Worm (Caenorhabditis elegans) whole organism, L2 larva: ENCODE measurements around the gene msd-2.

ENCODE experiments used
- C34F6.9 ChIP-seq: fragments of 150-350 bp; optimal IDR thresholded peaks from 2 replicates; lab custom pipeline; 2014; ENCODE audit warnings: missing biosample characterization, missing genetic modification characterization
- F13H6.1 ChIP-seq: sonication (generic microtip); optimal IDR thresholded peaks from 2 replicates; lab custom pipeline; 2016; ENCODE audit warnings: missing genetic modification characterization, missing compliant biosample characterization
- Y55F3AM.14 ChIP-seq: fragments of 200-800 bp; sonication (Bioruptor generic); optimal IDR thresholded peaks from 2 replicates; lab custom pipeline; 2018; ENCODE audit warnings: mild to moderate bottlenecking, missing genetic modification characterization, missing compliant biosample characterization
- ZK546.5 ChIP-seq: sonication (generic microtip); optimal IDR thresholded peaks from 2 replicates; lab custom pipeline; 2017; ENCODE audit warnings: missing biosample characterization, missing genetic modification characterization
- alr-1 ChIP-seq: fragments of 150-350 bp; optimal IDR thresholded peaks from 2 replicates; lab custom pipeline; 2014; ENCODE audit warnings: missing biosample characterization, missing genetic modification characterization
- aly-2 ChIP-seq: fragments of 150-350 bp; optimal IDR thresholded peaks from 2 replicates; lab custom pipeline; 2014; ENCODE audit warnings: missing biosample characterization, missing genetic modification characterization
- blmp-1 ChIP-seq: sonication (generic microtip); optimal IDR thresholded peaks from 2 replicates; lab custom pipeline; 2017; ENCODE audit warnings: missing genetic modification characterization, mild to moderate bottlenecking, missing compliant biosample characterization, antibody characterized with exemption, moderate library complexity; ENCODE audit not compliant: insufficient read depth
- ceh-82 ChIP-seq: fragments of 150-350 bp; optimal IDR thresholded peaks from 2 replicates; lab custom pipeline; 2014; ENCODE audit warnings: missing biosample characterization, missing genetic modification characterization
- crh-2 ChIP-seq: sonication (generic microtip); optimal IDR thresholded peaks from 2 replicates; lab custom pipeline; 2017; ENCODE audit warnings: missing biosample characterization, missing genetic modification characterization
- elt-1 ChIP-seq: fragments of 150-350 bp; optimal IDR thresholded peaks from 2 replicates; lab custom pipeline; 2014; ENCODE audit warnings: missing biosample characterization, missing genetic modification characterization
- elt-3 ChIP-seq: sonication (generic microtip); optimal IDR thresholded peaks from 2 replicates; lab custom pipeline; 2017; ENCODE audit warnings: missing biosample characterization, missing genetic modification characterization
- fos-1 ChIP-seq: fragments of 150-350 bp; optimal IDR thresholded peaks from 2 replicates; lab custom pipeline; 2014; ENCODE audit warnings: missing biosample characterization, missing genetic modification characterization
- lin-13 ChIP-seq: fragments of 150-350 bp; optimal IDR thresholded peaks from 2 replicates; lab custom pipeline; 2014; ENCODE audit warnings: missing biosample characterization, missing genetic modification reagents, missing genetic modification characterization
- lsy-2 ChIP-seq, 2 experiments: fragments of 150-350 bp in 1 of 2; sonication (generic microtip) in 1 of 2; optimal IDR thresholded peaks; 2 replicates each; lab custom pipeline; 2014 to 2017; ENCODE audit warnings: missing biosample characterization in 2 of 2, missing genetic modification characterization in 2 of 2
- mbf-1 ChIP-seq: sonication (generic microtip); optimal IDR thresholded peaks from 2 replicates; lab custom pipeline; 2017; ENCODE audit warnings: missing biosample characterization, missing genetic modification characterization
- mdl-1 ChIP-seq, 2 experiments: fragments of 150-350 bp in 1 of 2; sonication (generic microtip) in 1 of 2; optimal IDR thresholded peaks; 2 replicates each; lab custom pipeline; 2017; ENCODE audit warnings: missing biosample characterization in 2 of 2, missing genetic modification characterization in 2 of 2
- nhr-10 ChIP-seq: sonication (generic microtip); optimal IDR thresholded peaks from 2 replicates; lab custom pipeline; 2017; ENCODE audit warnings: missing biosample characterization, missing genetic modification characterization
- nhr-11 ChIP-seq: fragments of 150-350 bp; optimal IDR thresholded peaks from 2 replicates; lab custom pipeline; 2014; ENCODE audit warnings: missing biosample characterization, missing genetic modification characterization
- nhr-129 ChIP-seq: fragments of 150-350 bp; optimal IDR thresholded peaks from 2 replicates; lab custom pipeline; 2014; ENCODE audit warnings: missing biosample characterization, missing genetic modification characterization
- nhr-21 ChIP-seq: fragments of 150-350 bp; optimal IDR thresholded peaks from 2 replicates; lab custom pipeline; 2014; ENCODE audit warnings: missing biosample characterization, missing genetic modification characterization
- nhr-23 ChIP-seq: fragments of 150-350 bp; optimal IDR thresholded peaks from 2 replicates; lab custom pipeline; 2014; ENCODE audit warnings: missing biosample characterization, missing genetic modification reagents, missing genetic modification characterization
- nhr-25 ChIP-seq: fragments of 150-350 bp; sonication (generic microtip); optimal IDR thresholded peaks from 3 replicates; lab custom pipeline; 2014; ENCODE audit warnings: missing biosample characterization, missing genetic modification characterization
- nhr-6 ChIP-seq: fragments of 150-350 bp; optimal IDR thresholded peaks from 2 replicates; lab custom pipeline; 2014; ENCODE audit warnings: missing biosample characterization, missing genetic modification characterization
- nhr-77 ChIP-seq: fragments of 150-350 bp; optimal IDR thresholded peaks from 2 replicates; lab custom pipeline; 2014; ENCODE audit warnings: missing biosample characterization, missing genetic modification characterization
- peb-1 ChIP-seq: fragments of 150-350 bp; optimal IDR thresholded peaks from 2 replicates; lab custom pipeline; 2014; ENCODE audit warnings: missing biosample characterization, missing genetic modification characterization
- skn-1 ChIP-seq: sonication (generic microtip); optimal IDR thresholded peaks from 2 replicates; lab custom pipeline; 2017; ENCODE audit warnings: missing biosample characterization, missing genetic modification characterization
- sma-3 ChIP-seq: sonication (generic microtip); optimal IDR thresholded peaks from 2 replicates; lab custom pipeline; 2016; ENCODE audit warnings: missing genetic modification reagents, missing genetic modification characterization, missing compliant biosample characterization
- sma-9 ChIP-seq, 2 experiments: fragments of 150-350 bp in 1 of 2; sonication (generic microtip) in 1 of 2; optimal IDR thresholded peaks; 2 replicates each; lab custom pipeline; 2014 to 2016; ENCODE audit warnings: missing genetic modification characterization in 2 of 2, mild to moderate bottlenecking in 1 of 2, missing biosample characterization in 1 of 2, missing compliant biosample characterization in 1 of 2, missing genetic modification reagents in 1 of 2, moderate library complexity in 1 of 2
- snpc-4 ChIP-seq: fragments of 150-350 bp; optimal IDR thresholded peaks from 2 replicates; lab custom pipeline; 2014; ENCODE audit warnings: missing biosample characterization, missing genetic modification characterization
- unc-39 ChIP-seq: fragments of 150-350 bp; optimal IDR thresholded peaks from 2 replicates; lab custom pipeline; 2014; ENCODE audit warnings: missing biosample characterization, missing genetic modification characterization
- unc-55 ChIP-seq: fragments of 150-350 bp; sonication (generic microtip); optimal IDR thresholded peaks from 3 replicates; lab custom pipeline; 2014; ENCODE audit warnings: missing biosample characterization, missing genetic modification reagents, missing genetic modification characterization
- zag-1 ChIP-seq: fragments of 150-350 bp; optimal IDR thresholded peaks from 2 replicates; lab custom pipeline; 2014; ENCODE audit warnings: missing biosample characterization, missing genetic modification characterization
- ztf-1 ChIP-seq: fragments of 200-800 bp; sonication (Bioruptor generic); conservative IDR thresholded peaks from 2 replicates; pipeline ENCODE4 v1.3.6; 2022; ENCODE audit warnings: missing genetic modification characterization, missing compliant biosample characterization
- ztf-11 ChIP-seq: sonication (generic microtip); optimal IDR thresholded peaks from 2 replicates; lab custom pipeline; 2017; ENCODE audit warnings: missing biosample characterization, missing genetic modification characterization
- ztf-4 ChIP-seq: fragments of 150-350 bp; optimal IDR thresholded peaks from 2 replicates; lab custom pipeline; 2014; ENCODE audit warnings: missing biosample characterization, missing genetic modification characterization

The msd-2 gene

ce11 chrIV:10007758-10008157 is 21.1 kb upstream of the msd-2 start:
- TF ChIP-seq nhr-23 (tag; lab: Kevin White, UChicago) (no peak), C34F6.9 (tag; lab: Kevin White, UChicago) (peak; percentile 8), blmp-1 (peak; percentile 93), nhr-129 (tag; lab: Kevin White, UChicago) (peak; percentile 11), ztf-1 (no peak), crh-2 (tag; lab: Kevin White, UChicago) (peak; percentile 60), nhr-21 (peak; percentile 64), F13H6.1 (tag; lab: Kevin White, UChicago) (peak; percentile 43), elt-1 (no peak), mdl-1 (tag; optimal IDR thresholded peaks at IDR 0.05; lab: Kevin White, UChicago) (peak in 1 of 2 experiments; percentile 19), lin-13 (no peak), ztf-11 (tag; lab: Kevin White, UChicago) (no peak), fos-1 (peak; percentile 46), sma-3 (GFP tag; lab: Kevin White, UChicago) (peak; percentile 37), lsy-2 (tag; optimal IDR thresholded peaks at IDR 0.05; lab: Kevin White, UChicago) (peak in 1 of 2 experiments; percentile 9), unc-39 (tag; lab: Kevin White, UChicago) (no peak), nhr-25 (tag; lab: Kevin White, UChicago) (peak; percentile 60)

ce11 chrIV:10009536-10009935 is 19.3 kb upstream of the msd-2 start, which contains the start of gene magu-4:
magu-4 (plus strand) TSS chrIV:10009753.
- TF ChIP-seq zag-1 (tag; lab: Kevin White, UChicago) (no peak), nhr-21 (no peak), aly-2 (tag; lab: Kevin White, UChicago) (no peak), crh-2 (tag; lab: Kevin White, UChicago) (no peak), skn-1 (tag; lab: Kevin White, UChicago) (no peak), nhr-25 (tag; lab: Kevin White, UChicago) (peak; percentile 17)

ce11 chrIV:10016977-10017376 is 11.9 kb upstream of the msd-2 start, which contains the start of gene ent-7:
ent-7 (plus strand) TSS chrIV:10017277.
- TF ChIP-seq nhr-21 (no peak), nhr-23 (tag; lab: Kevin White, UChicago) (no peak), blmp-1 (no peak), sma-9 (GFP tag; optimal IDR thresholded peaks at IDR 0.05; lab: Kevin White, UChicago) (no peak), sma-9 (tag; optimal IDR thresholded peaks at IDR 0.05; lab: Kevin White, UChicago) (no peak), ztf-1 (no peak), nhr-25 (tag; lab: Kevin White, UChicago) (no peak), ZK546.5 (tag; lab: Kevin White, UChicago) (no peak), nhr-10 (tag; lab: Kevin White, UChicago) (no peak), ceh-82 (tag; lab: Kevin White, UChicago) (no peak), elt-3 (tag; lab: Kevin White, UChicago) (no peak), snpc-4 (tag; lab: Kevin White, UChicago) (no peak)

DNA sequence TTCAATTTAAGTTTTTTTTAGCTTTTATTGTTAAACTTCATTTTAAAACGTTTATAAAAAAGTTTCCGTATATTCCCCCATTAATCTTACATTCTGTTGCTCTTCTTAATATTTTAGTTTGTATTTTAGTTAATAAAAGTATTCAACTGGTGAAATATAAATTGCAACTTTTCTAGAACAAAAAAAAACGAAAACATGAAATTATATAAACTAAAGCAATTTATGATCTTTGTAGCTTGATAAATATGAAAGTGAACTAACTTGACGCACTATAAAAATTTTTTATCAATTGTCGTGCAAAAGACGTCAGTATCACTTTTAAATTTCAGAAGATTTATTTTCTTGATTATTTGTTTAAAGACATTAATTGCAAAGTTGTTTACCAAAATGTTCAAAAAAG is 11.2 kb upstream of the msd-2 start, which contains the start of gene F44D12.2:
F44D12.2 (minus strand) TSS at position 101 of the 400 bp plus-strand sequence.
- TF ChIP-seq mdl-1 (tag; optimal IDR thresholded peaks at IDR 0.05; lab: Kevin White, UChicago): no peak
- TF ChIP-seq fos-1: peak; percentile 7

ce11 chrIV:10021283-10021682 is 7.6 kb upstream of the msd-2 start, which contains the start of gene F44D12.19:
F44D12.19 (plus strand) TSS chrIV:10021583.
- TF ChIP-seq nhr-25 (tag; lab: Kevin White, UChicago) (no peak), alr-1 (tag; lab: Kevin White, UChicago) (no peak), elt-3 (tag; lab: Kevin White, UChicago) (no peak), snpc-4 (tag; lab: Kevin White, UChicago) (no peak), nhr-77 (tag; lab: Kevin White, UChicago) (no peak), Y55F3AM.14 (GFP tag; lab: Kevin White, UChicago) (no peak), F13H6.1 (tag; lab: Kevin White, UChicago) (no peak), nhr-6 (tag; lab: Kevin White, UChicago) (no peak), ztf-1 (no peak), nhr-11 (no peak), ztf-4 (tag; lab: Kevin White, UChicago) (no peak), peb-1 (tag; lab: Kevin White, UChicago) (no peak), unc-55 (GFP tag; lab: Kevin White, UChicago) (no peak), sma-9 (GFP tag; optimal IDR thresholded peaks at IDR 0.05; lab: Kevin White, UChicago) (no peak), sma-9 (tag; optimal IDR thresholded peaks at IDR 0.05; lab: Kevin White, UChicago) (no peak), unc-39 (tag; lab: Kevin White, UChicago) (no peak), mbf-1 (tag; lab: Kevin White, UChicago) (no peak)
- TF ChIP-seq, all 48 proteins: peak for 0
